Worm (Caenorhabditis elegans): ENCODE measurements around the gene istr-1.

Gene istr-1

DNA sequence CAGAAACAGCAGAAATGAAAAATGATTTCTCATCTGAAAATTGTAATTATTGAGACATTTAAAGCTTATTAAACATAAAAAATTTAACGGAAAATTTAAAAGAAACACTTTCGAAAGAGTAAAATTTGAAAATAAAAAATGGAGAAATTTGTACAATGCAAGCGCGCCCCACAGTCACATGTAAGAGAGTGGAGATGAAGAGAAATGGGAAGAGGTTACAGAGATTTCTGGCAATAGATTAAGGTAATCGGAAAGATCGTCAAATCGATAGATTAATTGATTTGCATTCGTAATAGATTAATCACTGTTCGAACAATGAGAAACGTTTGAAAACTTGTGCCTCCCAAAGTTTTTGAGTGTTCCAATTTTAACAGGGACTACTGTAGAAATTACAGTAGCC, 49.8 kb downstream of the istr-1 start, which contains the start of gene C15C8.4:
TSS of gene C15C8.4 (minus strand) at position 33 of the 400 bp plus-strand sequence.
- TF ChIP-seq ceh-45 (GFP tag; IDR thresholded peaks at IDR 0.05) (no peak), npax-4 (tag; optimal IDR thresholded peaks at IDR 0.05) (no peak), lim-6 (tag; optimal IDR thresholded peaks at IDR 0.05) (no peak), tbx-7 (tag; optimal IDR thresholded peaks at IDR 0.05) (no peak), madf-2 (tag; optimal IDR thresholded peaks at IDR 0.05) (no peak), sdc-2 (tag; optimal IDR thresholded peaks at IDR 0.05) (no peak), fkh-10 (GFP tag; optimal IDR thresholded peaks at IDR 0.05) (no peak), pha-2 (tag; optimal IDR thresholded peaks at IDR 0.05) (no peak), ceh-30 (tag; optimal IDR thresholded peaks at IDR 0.05) (no peak), hlh-30 (tag; optimal IDR thresholded peaks at IDR 0.05; ENCODE audit: insufficient read depth) (no peak), mec-3 (tag; optimal IDR thresholded peaks at IDR 0.05; ENCODE audit: borderline replicate concordance) (no peak)

DNA sequence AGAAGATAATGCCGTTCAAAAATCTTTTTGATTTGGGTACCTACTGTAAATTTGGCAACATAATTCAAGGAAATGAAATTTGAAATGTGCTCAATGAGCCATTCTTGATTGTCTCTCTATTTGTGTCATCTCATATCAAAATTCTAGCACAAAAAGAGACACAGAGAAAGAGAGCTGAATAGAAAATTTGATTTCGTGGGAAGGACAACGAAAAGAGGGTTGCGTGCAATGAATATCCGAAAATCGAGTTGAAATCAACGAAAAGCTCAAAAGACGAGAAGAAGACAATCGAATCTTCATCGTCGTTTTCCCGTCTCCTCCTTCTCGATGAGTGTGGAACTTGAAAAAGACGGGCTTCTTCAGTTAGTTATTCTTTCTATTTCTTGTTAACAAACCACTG, 50.2 kb downstream of the istr-1 start, which contains the start of gene C15C8.5:
TSS of gene C15C8.5 (plus strand) at position 152 of the 400 bp plus-strand sequence.
- TF ChIP-seq elt-4 (tag; optimal IDR thresholded peaks at IDR 0.05) (no peak), nhr-11 (tag; optimal IDR thresholded peaks at IDR 0.05) (no peak), ceh-45 (GFP tag; IDR thresholded peaks at IDR 0.05) (no peak), unc-42 (tag; optimal IDR thresholded peaks at IDR 0.05) (peak; percentile 97)

DNA sequence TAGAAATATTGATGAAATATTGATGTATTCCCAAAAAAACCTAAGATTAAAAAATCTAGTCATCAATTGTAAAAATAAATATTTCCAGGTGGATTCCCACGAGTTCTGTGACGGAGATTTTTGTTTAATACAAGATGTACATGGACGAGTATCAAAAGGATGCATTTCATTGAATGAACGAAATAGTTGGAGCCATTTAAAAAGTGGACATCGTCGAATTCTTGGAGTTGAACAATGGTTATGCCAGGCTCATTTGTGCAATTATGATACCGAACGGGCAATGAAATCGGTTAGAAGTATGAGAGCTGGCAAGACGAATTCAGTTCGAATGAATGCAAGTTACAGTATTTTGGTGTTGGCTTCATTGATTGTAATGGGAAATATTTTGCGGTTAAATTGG, 51.9 kb downstream of the istr-1 start:
- no peak for TF ChIP-seq syd-9 (tag; optimal IDR thresholded peaks at IDR 0.05)
- no peak for TF ChIP-seq ceh-24 (tag; optimal IDR thresholded peaks at IDR 0.05)
- no peak for TF ChIP-seq madf-2 (tag; optimal IDR thresholded peaks at IDR 0.05)
- no peak for TF ChIP-seq ttx-3 (tag; optimal IDR thresholded peaks at IDR 0.05)
- no peak for TF ChIP-seq pqm-1 (tag; optimal IDR thresholded peaks at IDR 0.05)
- TF ChIP-seq dve-1 (tag; optimal IDR thresholded peaks at IDR 0.05) = no peak
- no peak for TF ChIP-seq tbx-2 (tag; optimal IDR thresholded peaks at IDR 0.05)
- no peak for TF ChIP-seq ceh-19 (GFP tag; optimal IDR thresholded peaks at IDR 0.05)

DNA sequence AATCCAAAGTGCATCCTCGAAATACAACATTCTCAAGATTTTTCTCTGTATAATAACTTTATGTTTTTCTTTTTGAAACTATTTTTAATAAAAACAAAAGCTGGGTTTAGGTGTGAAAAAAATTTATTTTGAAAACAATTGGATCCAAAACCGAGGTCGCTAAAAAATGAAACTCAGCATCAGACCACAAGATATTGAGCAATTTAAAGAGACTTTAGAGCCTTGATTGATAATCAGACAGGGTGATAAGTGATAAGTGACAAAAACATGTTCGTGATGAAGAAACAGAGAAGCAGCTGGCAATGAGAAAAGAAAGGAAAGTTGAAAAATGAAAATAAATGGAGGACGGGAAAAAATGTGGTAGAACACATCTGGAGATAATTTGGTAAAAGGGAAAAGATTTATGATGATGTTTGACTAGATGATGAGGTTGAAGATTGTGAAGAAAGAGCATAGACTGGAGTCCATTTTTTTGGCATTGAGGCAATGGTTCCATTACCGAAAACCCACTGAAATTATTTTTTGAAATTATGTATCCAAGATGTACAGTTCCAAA, 53.9 kb downstream of the istr-1 start, which contains the start of gene C15C8.6:
TSS of gene C15C8.6 (minus strand) at position 51 of the 556 bp plus-strand sequence.
- TF ChIP-seq ets-4 (tag; optimal IDR thresholded peaks at IDR 0.05) = no peak
- TF ChIP-seq rnt-1 (tag; optimal IDR thresholded peaks at IDR 0.05) = no peak
- TF ChIP-seq pax-1 (tag; optimal IDR thresholded peaks at IDR 0.05) = no peak
- TF ChIP-seq ceh-24 (tag; optimal IDR thresholded peaks at IDR 0.05) = no peak
- no peak for TF ChIP-seq pag-3 (tag; optimal IDR thresholded peaks at IDR 0.05; ENCODE audit: borderline replicate concordance)
- TF ChIP-seq pros-1 (tag; optimal IDR thresholded peaks at IDR 0.05) = no peak
- no peak for TF ChIP-seq K02D7.2 (tag; optimal IDR thresholded peaks at IDR 0.05)
- no peak for TF ChIP-seq unc-42 (tag; optimal IDR thresholded peaks at IDR 0.05)
- TF ChIP-seq npax-4 (tag; optimal IDR thresholded peaks at IDR 0.05) = no peak
- TF ChIP-seq madf-2 (tag; optimal IDR thresholded peaks at IDR 0.05) = no peak
- TF ChIP-seq tbx-7 (tag; optimal IDR thresholded peaks at IDR 0.05) = no peak
- TF ChIP-seq ceh-48 (tag; optimal IDR thresholded peaks at IDR 0.05) = no peak
- TF ChIP-seq ceh-14 (tag; optimal IDR thresholded peaks at IDR 0.05) = no peak
- no peak for TF ChIP-seq syd-9 (tag; optimal IDR thresholded peaks at IDR 0.05)
- TF ChIP-seq ttx-3 (tag; optimal IDR thresholded peaks at IDR 0.05) = no peak

DNA sequence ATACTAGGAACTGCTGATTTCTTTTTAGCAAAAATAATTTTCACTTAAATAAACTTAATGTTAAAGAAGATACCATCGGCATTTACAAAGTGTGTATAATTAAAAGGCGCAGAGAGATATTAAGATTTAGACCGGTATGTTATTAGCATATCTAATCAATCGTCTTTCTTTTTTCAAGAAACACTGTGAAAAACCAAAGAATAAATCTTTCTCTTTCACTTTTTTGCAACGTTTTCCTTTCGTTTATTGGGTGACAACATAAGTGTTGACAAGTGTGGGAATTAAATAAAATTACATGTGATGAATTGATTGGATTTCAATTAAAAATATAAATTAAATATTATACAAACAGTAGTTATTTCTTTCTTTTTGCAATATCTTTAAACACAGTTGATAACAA, 54.7 kb downstream of the istr-1 start, which contains the start of gene C15C8.8:
TSS of gene C15C8.8 (minus strand) at position 101 of the 400 bp plus-strand sequence.
- TF ChIP-seq ceh-6 (GFP tag; optimal IDR thresholded peaks at IDR 0.05) (no peak), ceh-45 (GFP tag; IDR thresholded peaks at IDR 0.05) (no peak), ttx-3 (tag; optimal IDR thresholded peaks at IDR 0.05) (no peak), elt-4 (tag; optimal IDR thresholded peaks at IDR 0.05) (no peak), pax-1 (tag; optimal IDR thresholded peaks at IDR 0.05) (no peak), rnt-1 (tag; optimal IDR thresholded peaks at IDR 0.05) (no peak), nhr-232 (tag; optimal IDR thresholded peaks at IDR 0.05) (no peak), C38D4.7 (GFP tag; optimal IDR thresholded peaks at IDR 0.05) (no peak), nfya-1 (tag; optimal IDR thresholded peaks at IDR 0.05) (no peak), K02D7.2 (tag; optimal IDR thresholded peaks at IDR 0.05) (no peak), zip-5 (tag; optimal IDR thresholded peaks at IDR 0.05) (no peak), sox-2 (GFP tag; IDR thresholded peaks at IDR 0.05) (no peak), ceh-2 (tag; optimal IDR thresholded peaks at IDR 0.05) (no peak), dmd-4 (tag; optimal IDR thresholded peaks at IDR 0.05; ENCODE audit: borderline replicate concordance) (no peak), unc-86 (tag; optimal IDR thresholded peaks at IDR 0.05) (no peak), npax-4 (tag; optimal IDR thresholded peaks at IDR 0.05) (no peak), ahr-1 (tag; optimal IDR thresholded peaks at IDR 0.05) (no peak), gmeb-2 (tag; optimal IDR thresholded peaks at IDR 0.05) (no peak), tbx-2 (tag; optimal IDR thresholded peaks at IDR 0.05) (no peak)
